Worm (Caenorhabditis elegans): Measurements from ENCODE around the gene nlp-78.

nlp-78 gene

ce11 chrII:9152231-9152630, 16.3 kb downstream of the nlp-78 start, which contains the start of gene col-78:
col-78 (plus strand) TSS chrII:9152531.
- TF ChIP-seq nhr-12 (tag; optimal IDR thresholded peaks at IDR 0.05) = no peak
- TF ChIP-seq nhr-11 (tag; optimal IDR thresholded peaks at IDR 0.05) = no peak
- TF ChIP-seq crh-2 (tag; optimal IDR thresholded peaks at IDR 0.05) = no peak
- no peak for TF ChIP-seq dmd-4 (tag; optimal IDR thresholded peaks at IDR 0.05)
- TF ChIP-seq snpc-4 (tag; optimal IDR thresholded peaks at IDR 0.05) = no peak

- TF ChIP-seq ama-1 (optimal IDR thresholded peaks at IDR 0.05) = no peak
- TF ChIP-seq nhr-10 (tag; optimal IDR thresholded peaks at IDR 0.05) = no peak
- TF ChIP-seq zag-1 (tag; optimal IDR thresholded peaks at IDR 0.05) = no peak
- no peak for TF ChIP-seq ztf-1 (GFP tag; conservative IDR thresholded peaks at IDR 0.05)
- TF ChIP-seq lin-11 (tag; optimal IDR thresholded peaks at IDR 0.05) = no peak
Observed at ce11 chrII:9154339-9154738, 18.4 kb downstream of the nlp-78 start.

ce11 chrII:9156277-9156676, 20.3 kb downstream of the nlp-78 start:
- TF ChIP-seq nhr-25 (tag; optimal IDR thresholded peaks at IDR 0.05) (peak; percentile 45), nhr-129 (tag; optimal IDR thresholded peaks at IDR 0.05) (peak; percentile 67), alr-1 (tag; optimal IDR thresholded peaks at IDR 0.05) (no peak), nhr-21 (tag; optimal IDR thresholded peaks at IDR 0.05) (peak; percentile 0), unc-39 (tag; optimal IDR thresholded peaks at IDR 0.05) (no peak)

ce11 chrII:9157125-9157524, 21.1 kb downstream of the nlp-78 start:
- TF ChIP-seq gmeb-1 (tag; optimal IDR thresholded peaks at IDR 0.05) (peak; percentile 1), nhr-237 (tag; optimal IDR thresholded peaks at IDR 0.05) (no peak), sma-9 (GFP tag; optimal IDR thresholded peaks at IDR 0.05) (peak; percentile 77), sma-9 (tag; optimal IDR thresholded peaks at IDR 0.05) (no peak), nhr-23 (tag; optimal IDR thresholded peaks at IDR 0.05) (no peak), ztf-11 (tag; optimal IDR thresholded peaks at IDR 0.05) (no peak), nhr-129 (tag; optimal IDR thresholded peaks at IDR 0.05) (peak; percentile 70), alr-1 (tag; optimal IDR thresholded peaks at IDR 0.05) (no peak), nhr-25 (tag; optimal IDR thresholded peaks at IDR 0.05) (no peak), peb-1 (tag; optimal IDR thresholded peaks at IDR 0.05) (no peak), fos-1 (tag; optimal IDR thresholded peaks at IDR 0.05) (peak; percentile 97), sem-4 (tag; optimal IDR thresholded peaks at IDR 0.05) (no peak), ztf-4 (tag; optimal IDR thresholded peaks at IDR 0.05) (no peak), mab-5 (tag; optimal IDR thresholded peaks at IDR 0.05) (no peak), lin-13 (GFP tag; optimal IDR thresholded peaks at IDR 0.05) (no peak), lin-39 (tag; optimal IDR thresholded peaks at IDR 0.05) (no peak), crh-2 (tag; optimal IDR thresholded peaks at IDR 0.05) (peak; percentile 56), ceh-16 (tag; optimal IDR thresholded peaks at IDR 0.05) (no peak), elt-1 (tag; optimal IDR thresholded peaks at IDR 0.05) (no peak), sma-3 (GFP tag; optimal IDR thresholded peaks at IDR 0.05) (no peak), blmp-1 (tag; optimal IDR thresholded peaks at IDR 0.05; ENCODE audit: insufficient read depth) (no peak), egl-27 (tag; optimal IDR thresholded peaks at IDR 0.05) (no peak), Y55F3AM.14 (GFP tag; optimal IDR thresholded peaks at IDR 0.05) (no peak), snpc-4 (tag; optimal IDR thresholded peaks at IDR 0.05) (no peak), nhr-77 (tag; optimal IDR thresholded peaks at IDR 0.05) (no peak), dmd-4 (tag; optimal IDR thresholded peaks at IDR 0.05) (no peak)

- TF ChIP-seq sem-4 (tag; optimal IDR thresholded peaks at IDR 0.05) (no peak), ama-1 (optimal IDR thresholded peaks at IDR 0.05) (no peak), fos-1 (tag; optimal IDR thresholded peaks at IDR 0.05) (no peak), ceh-82 (tag; optimal IDR thresholded peaks at IDR 0.05) (no peak), nhr-6 (tag; optimal IDR thresholded peaks at IDR 0.05) (no peak), zag-1 (tag; optimal IDR thresholded peaks at IDR 0.05) (no peak)
Observed at ce11 chrII:9158029-9158428, 22.1 kb downstream of the nlp-78 start, which contains the start of gene oac-54. oac-54 (plus strand) TSS chrII:9158111.

Data from whole organism, L2 larva.